Worm (Caenorhabditis elegans) whole organism, early embryonic: ENCODE measurements around the gene F20B6.6.

Source experiments
- B0310.2 ChIP-seq: sonication (generic microtip); optimal IDR thresholded peaks from 2 replicates; lab custom pipeline; 2016; ENCODE audit warnings: mild to moderate bottlenecking, missing genetic modification characterization, missing compliant biosample characterization
- F13C5.2 ChIP-seq: sonication (generic microtip); optimal IDR thresholded peaks from 2 replicates; lab custom pipeline; 2017; ENCODE audit warnings: mild to moderate bottlenecking, missing genetic modification characterization, inconsistent platforms, missing compliant biosample characterization
- aly-1 ChIP-seq: sonication (generic microtip); optimal IDR thresholded peaks from 2 replicates; lab custom pipeline; 2016; ENCODE audit warnings: missing genetic modification characterization, missing compliant biosample characterization
- ama-1 ChIP-seq: fragments of 150-350 bp; optimal IDR thresholded peaks from 2 replicates; lab custom pipeline; 2014
- ceh-13 ChIP-seq: fragments of 200-800 bp; sonication (Bioruptor generic); optimal IDR thresholded peaks from 2 replicates; lab custom pipeline; 2018; ENCODE audit warnings: mild to moderate bottlenecking, missing genetic modification characterization, missing compliant biosample characterization
- ceh-36 ChIP-seq: sonication (generic microtip); optimal IDR thresholded peaks from 2 replicates; lab custom pipeline; 2016; ENCODE audit warnings: missing genetic modification characterization, inconsistent platforms, missing compliant biosample characterization
- ets-7 ChIP-seq: sonication (generic microtip); optimal IDR thresholded peaks from 2 replicates; lab custom pipeline; 2016; ENCODE audit warnings: missing genotype, missing genetic modification characterization, missing compliant biosample characterization
- flt-1 ChIP-seq: fragments of 200-800 bp; sonication (Bioruptor generic); IDR thresholded peaks from 2 replicates; pipeline ENCODE4 v1.3.6; 2022; ENCODE audit warnings: missing genetic modification characterization, missing compliant biosample characterization
- hmbx-1 ChIP-seq: sonication (generic microtip); optimal IDR thresholded peaks from 2 replicates; lab custom pipeline; 2016; ENCODE audit warnings: mild to moderate bottlenecking, missing genetic modification characterization, missing compliant biosample characterization
- hmg-4 ChIP-seq: fragments of 200-800 bp; sonication (Bioruptor generic); optimal IDR thresholded peaks from 2 replicates; lab custom pipeline; 2018; ENCODE audit warnings: mild to moderate bottlenecking, missing genetic modification characterization, missing compliant biosample characterization
- hnd-1 ChIP-seq: sonication (generic microtip); optimal IDR thresholded peaks from 2 replicates; lab custom pipeline; 2016; ENCODE audit warnings: missing genetic modification characterization, missing compliant biosample characterization
- pes-1 ChIP-seq: fragments of 200-800 bp; sonication (Bioruptor generic); IDR thresholded peaks from 2 replicates; pipeline ENCODE4 v1.3.6; 2022; ENCODE audit warnings: missing genetic modification reagents, missing genetic modification characterization, missing compliant biosample characterization
- scrt-1 ChIP-seq: fragments of 200-800 bp; sonication (Bioruptor generic); IDR thresholded peaks from 2 replicates; pipeline ENCODE4 v1.3.6; 2022; ENCODE audit warnings: missing genetic modification characterization, missing compliant biosample characterization
- sea-1 ChIP-seq: fragments of 200-800 bp; sonication (Bioruptor generic); conservative IDR thresholded peaks from 2 replicates; pipeline ENCODE4 v1.3.6; 2022; ENCODE audit warnings: missing genetic modification characterization, missing compliant biosample characterization
- tbx-11 ChIP-seq: fragments of 200-800 bp; sonication (Bioruptor generic); IDR thresholded peaks from 2 replicates; pipeline ENCODE4 v1.3.6; 2022; ENCODE audit warnings: missing genetic modification characterization, missing compliant biosample characterization
- tbx-37 ChIP-seq: fragments of 200-800 bp; sonication (Bioruptor generic); conservative IDR thresholded peaks from 2 replicates; pipeline ENCODE4 v1.3.6; 2022; ENCODE audit warnings: missing genetic modification reagents, missing genetic modification characterization, missing compliant biosample characterization
- tra-4 ChIP-seq: sonication (generic microtip); optimal IDR thresholded peaks from 2 replicates; lab custom pipeline; 2017; ENCODE audit warnings: missing genetic modification characterization, missing compliant biosample characterization

Gene F20B6.6

ce11 chrX:4238971-4239370 is 37.0 kb upstream of the F20B6.6 start:
- TF ChIP-seq tbx-11 (GFP tag; lab: Robert Waterston, UW): no peak
- TF ChIP-seq scrt-1: no peak
- no peak for TF ChIP-seq ama-1
- TF ChIP-seq aly-1 (tag; lab: Kevin White, UChicago): no peak
- TF ChIP-seq ets-7 (tag; lab: Kevin White, UChicago): no peak
- TF ChIP-seq hmbx-1 (tag; lab: Kevin White, UChicago): no peak
- TF ChIP-seq F13C5.2 (tag; lab: Kevin White, UChicago): no peak
- TF ChIP-seq ceh-36: no peak
- no peak for TF ChIP-seq hnd-1 (tag; lab: Kevin White, UChicago)
- no peak for TF ChIP-seq hmg-4 (GFP tag; lab: Kevin White, UChicago)
- TF ChIP-seq flt-1 (GFP tag; lab: Robert Waterston, UW): no peak
- no peak for TF ChIP-seq B0310.2 (tag; lab: Kevin White, UChicago)
- no peak for TF ChIP-seq pes-1 (GFP tag; lab: Robert Waterston, UW)
- no peak for TF ChIP-seq ceh-13

ce11 chrX:4235752-4236151 is 33.7 kb upstream of the F20B6.6 start, which contains the start of gene rab-37:
Gene rab-37 (minus strand): TSS chrX:4235852.
- TF ChIP-seq hnd-1 (tag; lab: Kevin White, UChicago) (no peak), ceh-13 (no peak), ama-1 (no peak), ets-7 (tag; lab: Kevin White, UChicago) (no peak), aly-1 (tag; lab: Kevin White, UChicago) (no peak), ceh-36 (no peak), sea-1 (GFP tag; lab: Robert Waterston, UW) (no peak), B0310.2 (tag; lab: Kevin White, UChicago) (no peak), tbx-11 (GFP tag; lab: Robert Waterston, UW) (no peak), hmbx-1 (tag; lab: Kevin White, UChicago) (no peak), tbx-37 (GFP tag; lab: Robert Waterston, UW) (no peak), flt-1 (GFP tag; lab: Robert Waterston, UW) (no peak), F13C5.2 (tag; lab: Kevin White, UChicago) (no peak), scrt-1 (no peak)

- peak; percentile 37 for TF ChIP-seq B0310.2 (tag; lab: Kevin White, UChicago)
- TF ChIP-seq pes-1 (GFP tag; lab: Robert Waterston, UW): 0 out of 2 replicates have a peak, but pooled peaks have one; percentile 24
- TF ChIP-seq ama-1: no peak
Observed at ce11 chrX:4222779-4223387, 20.9 kb upstream of the F20B6.6 start.

ce11 chrX:4222200-4222599 is 20.2 kb upstream of the F20B6.6 start:
- TF ChIP-seq sea-1 (GFP tag; lab: Robert Waterston, UW) (no peak), ama-1 (no peak), aly-1 (tag; lab: Kevin White, UChicago) (no peak), hmbx-1 (tag; lab: Kevin White, UChicago) (no peak), tra-4 (no peak), flt-1 (GFP tag; lab: Robert Waterston, UW) (no peak), tbx-37 (GFP tag; lab: Robert Waterston, UW) (no peak; the same call in 1 of the 2 replicates), B0310.2 (tag; lab: Kevin White, UChicago) (no peak), ceh-13 (no peak), hmg-4 (GFP tag; lab: Kevin White, UChicago) (no peak), ceh-36 (no peak), tbx-11 (GFP tag; lab: Robert Waterston, UW) (no peak), scrt-1 (no peak), F13C5.2 (tag; lab: Kevin White, UChicago) (no peak), pes-1 (GFP tag; lab: Robert Waterston, UW) (no peak), ets-7 (tag; lab: Kevin White, UChicago) (no peak), hnd-1 (tag; lab: Kevin White, UChicago) (no peak)

ce11 chrX:4219487-4219886 is 17.5 kb upstream of the F20B6.6 start:
- TF ChIP-seq tra-4: no peak
- no peak for TF ChIP-seq tbx-11 (GFP tag; lab: Robert Waterston, UW)
- no peak for TF ChIP-seq hmg-4 (GFP tag; lab: Kevin White, UChicago)
- TF ChIP-seq sea-1 (GFP tag; lab: Robert Waterston, UW): no peak
- TF ChIP-seq B0310.2 (tag; lab: Kevin White, UChicago): no peak
- TF ChIP-seq ceh-36: no peak
- no peak for TF ChIP-seq ceh-13
- no peak for TF ChIP-seq F13C5.2 (tag; lab: Kevin White, UChicago)

ce11 chrX:4218174-4218573 is 16.2 kb upstream of the F20B6.6 start, which contains the start of gene W01H2.2:
Gene W01H2.2 (minus strand): TSS chrX:4218458.
- TF ChIP-seq scrt-1 (no peak), pes-1 (GFP tag; lab: Robert Waterston, UW) (0 out of 2 replicates have a peak, but pooled peaks have one; percentile 7), B0310.2 (tag; lab: Kevin White, UChicago) (no peak), hmbx-1 (tag; lab: Kevin White, UChicago) (no peak), ets-7 (tag; lab: Kevin White, UChicago) (no peak), tbx-11 (GFP tag; lab: Robert Waterston, UW) (no peak)

- TF ChIP-seq sea-1 (GFP tag; lab: Robert Waterston, UW): no peak
- no peak for TF ChIP-seq ceh-13
- no peak for TF ChIP-seq aly-1 (tag; lab: Kevin White, UChicago)
- TF ChIP-seq tbx-11 (GFP tag; lab: Robert Waterston, UW): no peak
- no peak for TF ChIP-seq hnd-1 (tag; lab: Kevin White, UChicago)
- TF ChIP-seq hmbx-1 (tag; lab: Kevin White, UChicago): no peak
- TF ChIP-seq flt-1 (GFP tag; lab: Robert Waterston, UW): no peak
Observed at ce11 chrX:4216894-4217293, 14.9 kb upstream of the F20B6.6 start, which contains the start of the genes F20B6.10 and hpk-1. Gene F20B6.10 (minus strand): TSS chrX:4217196. Gene hpk-1 (minus strand): TSS chrX:4217290.
